Worm (Caenorhabditis elegans): ENCODE data around the gene C54C6.7.
A peak's percentile ranks its signal among the peaks of the same experiment; 100 is the strongest.

Gene C54C6.7

ce11 chrIII:3509908-3510307 lies 36.3 kb downstream of the C54C6.7 start, which contains the start of the genes M01F1.4 and mrpl-35:
TSS of gene M01F1.4 (minus strand) at chrIII:3510033.
TSS of gene mrpl-35 (plus strand) at chrIII:3510237.
- TF ChIP-seq Y55F3AM.14 (GFP tag; optimal IDR thresholded peaks at IDR 0.05): no peak
- TF ChIP-seq ztf-11 (tag; optimal IDR thresholded peaks at IDR 0.05): no peak
- no peak for TF ChIP-seq nhr-11 (tag; optimal IDR thresholded peaks at IDR 0.05)
- no peak for TF ChIP-seq nhr-6 (tag; optimal IDR thresholded peaks at IDR 0.05)
- no peak for TF ChIP-seq alr-1 (tag; optimal IDR thresholded peaks at IDR 0.05)
- no peak for TF ChIP-seq lin-39 (tag; optimal IDR thresholded peaks at IDR 0.05)
- TF ChIP-seq ztf-4 (tag; optimal IDR thresholded peaks at IDR 0.05): no peak
- no peak for TF ChIP-seq ceh-16 (tag; optimal IDR thresholded peaks at IDR 0.05)
- no peak for TF ChIP-seq nhr-25 (tag; optimal IDR thresholded peaks at IDR 0.05)
- peak; percentile 2 for TF ChIP-seq gmeb-1 (tag; optimal IDR thresholded peaks at IDR 0.05)
- no peak for TF ChIP-seq nhr-21 (tag; optimal IDR thresholded peaks at IDR 0.05)
- TF ChIP-seq nhr-10 (tag; optimal IDR thresholded peaks at IDR 0.05): no peak
- peak; percentile 4 for TF ChIP-seq sma-9 (GFP tag; optimal IDR thresholded peaks at IDR 0.05)
- TF ChIP-seq sma-9 (tag; optimal IDR thresholded peaks at IDR 0.05): no peak
- no peak for TF ChIP-seq nhr-237 (tag; optimal IDR thresholded peaks at IDR 0.05)
- TF ChIP-seq lin-11 (tag; optimal IDR thresholded peaks at IDR 0.05): no peak
- TF ChIP-seq ZK546.5 (tag; optimal IDR thresholded peaks at IDR 0.05): no peak
- TF ChIP-seq elt-1 (tag; optimal IDR thresholded peaks at IDR 0.05): no peak
- TF ChIP-seq snpc-4 (tag; optimal IDR thresholded peaks at IDR 0.05): no peak
- peak; percentile 49 for TF ChIP-seq lin-13 (GFP tag; optimal IDR thresholded peaks at IDR 0.05)
- peak; percentile 56 for TF ChIP-seq crh-2 (tag; optimal IDR thresholded peaks at IDR 0.05)
- no peak for TF ChIP-seq unc-39 (tag; optimal IDR thresholded peaks at IDR 0.05)
- no peak for TF ChIP-seq aly-2 (tag; optimal IDR thresholded peaks at IDR 0.05)
- no peak for TF ChIP-seq ztf-1 (GFP tag; conservative IDR thresholded peaks at IDR 0.05)
- TF ChIP-seq ceh-82 (tag; optimal IDR thresholded peaks at IDR 0.05): no peak
- no peak for TF ChIP-seq mdl-1 (tag; optimal IDR thresholded peaks at IDR 0.05)
- no peak for TF ChIP-seq zag-1 (tag; optimal IDR thresholded peaks at IDR 0.05)
- TF ChIP-seq peb-1 (tag; optimal IDR thresholded peaks at IDR 0.05): no peak
- TF ChIP-seq fos-1 (tag; optimal IDR thresholded peaks at IDR 0.05): peak; percentile 34
- TF ChIP-seq sma-3 (GFP tag; optimal IDR thresholded peaks at IDR 0.05): no peak
- no peak for TF ChIP-seq unc-62 (GFP tag; optimal IDR thresholded peaks at IDR 0.05)
- no peak for TF ChIP-seq egl-27 (tag; optimal IDR thresholded peaks at IDR 0.05)
- TF ChIP-seq nhr-129 (tag; optimal IDR thresholded peaks at IDR 0.05): peak; percentile 11
- TF ChIP-seq dmd-4 (tag; optimal IDR thresholded peaks at IDR 0.05): no peak
- TF ChIP-seq skn-1 (tag; optimal IDR thresholded peaks at IDR 0.05): no peak
- TF ChIP-seq nhr-77 (tag; optimal IDR thresholded peaks at IDR 0.05): no peak
- TF ChIP-seq sem-4 (tag; optimal IDR thresholded peaks at IDR 0.05): no peak
- no peak for TF ChIP-seq ama-1 (optimal IDR thresholded peaks at IDR 0.05)
- no peak for TF ChIP-seq elt-3 (tag; optimal IDR thresholded peaks at IDR 0.05)
- TF ChIP-seq unc-55 (GFP tag; optimal IDR thresholded peaks at IDR 0.05): peak; percentile 66
- no peak for TF ChIP-seq nhr-23 (tag; optimal IDR thresholded peaks at IDR 0.05)
- TF ChIP-seq nhr-12 (tag; optimal IDR thresholded peaks at IDR 0.05): no peak
- peak; percentile 85 to 98 for TF ChIP-seq lsy-2 (tag; optimal IDR thresholded peaks at IDR 0.05)
- no peak for TF ChIP-seq mbf-1 (tag; optimal IDR thresholded peaks at IDR 0.05)
- no peak for TF ChIP-seq mab-5 (tag; optimal IDR thresholded peaks at IDR 0.05)
- no peak for TF ChIP-seq R02D3.7 (tag; optimal IDR thresholded peaks at IDR 0.05)
- TF ChIP-seq blmp-1 (tag; optimal IDR thresholded peaks at IDR 0.05; ENCODE audit: insufficient read depth): no peak
- peak; percentile 89 for TF ChIP-seq C34F6.9 (tag; optimal IDR thresholded peaks at IDR 0.05)
- TF ChIP-seq F13H6.1 (tag; optimal IDR thresholded peaks at IDR 0.05): peak; percentile 21
